Worm (Caenorhabditis elegans) whole organism, L2 larva: ENCODE measurements around the gene F57A10.4.

Experiments
- F13H6.1 ChIP-seq: sonication (generic microtip); optimal IDR thresholded peaks from 2 replicates; lab custom pipeline; 2016; ENCODE audit warnings: missing genetic modification characterization, missing compliant biosample characterization
- R02D3.7 ChIP-seq: fragments of 150-350 bp; optimal IDR thresholded peaks from 2 replicates; lab custom pipeline; 2014; ENCODE audit warnings: missing biosample characterization, missing genetic modification characterization
- Y55F3AM.14 ChIP-seq: fragments of 200-800 bp; sonication (Bioruptor generic); optimal IDR thresholded peaks from 2 replicates; lab custom pipeline; 2018; ENCODE audit warnings: mild to moderate bottlenecking, missing genetic modification characterization, missing compliant biosample characterization
- ZK546.5 ChIP-seq: sonication (generic microtip); optimal IDR thresholded peaks from 2 replicates; lab custom pipeline; 2017; ENCODE audit warnings: missing biosample characterization, missing genetic modification characterization
- aly-2 ChIP-seq: fragments of 150-350 bp; optimal IDR thresholded peaks from 2 replicates; lab custom pipeline; 2014; ENCODE audit warnings: missing biosample characterization, missing genetic modification characterization
- ama-1 ChIP-seq: fragments of 150-350 bp; optimal IDR thresholded peaks from 2 replicates; lab custom pipeline; 2018; ENCODE audit warnings: inconsistent platforms
- blmp-1 ChIP-seq: sonication (generic microtip); optimal IDR thresholded peaks from 2 replicates; lab custom pipeline; 2017; ENCODE audit warnings: missing genetic modification characterization, mild to moderate bottlenecking, missing compliant biosample characterization, antibody characterized with exemption, moderate library complexity; ENCODE audit not compliant: insufficient read depth
- dmd-4 ChIP-seq: sonication (generic microtip); optimal IDR thresholded peaks from 2 replicates; lab custom pipeline; 2017; ENCODE audit warnings: missing biosample characterization, missing genetic modification characterization
- egl-27 ChIP-seq: sonication (generic microtip); optimal IDR thresholded peaks from 3 replicates; lab custom pipeline; 2017; ENCODE audit warnings: missing biosample characterization, missing genetic modification reagents, missing genetic modification characterization
- elt-3 ChIP-seq: sonication (generic microtip); optimal IDR thresholded peaks from 2 replicates; lab custom pipeline; 2017; ENCODE audit warnings: missing biosample characterization, missing genetic modification characterization
- fos-1 ChIP-seq: fragments of 150-350 bp; optimal IDR thresholded peaks from 2 replicates; lab custom pipeline; 2014; ENCODE audit warnings: missing biosample characterization, missing genetic modification characterization
- lin-11 ChIP-seq: fragments of 150-350 bp; sonication (generic microtip); optimal IDR thresholded peaks from 2 replicates; lab custom pipeline; 2014; ENCODE audit warnings: missing biosample characterization, missing genetic modification characterization, inconsistent platforms, mixed read lengths
- lin-13 ChIP-seq: fragments of 150-350 bp; optimal IDR thresholded peaks from 2 replicates; lab custom pipeline; 2014; ENCODE audit warnings: missing biosample characterization, missing genetic modification reagents, missing genetic modification characterization
- lsy-2 ChIP-seq, 2 experiments: fragments of 150-350 bp in 1 of 2; sonication (generic microtip) in 1 of 2; optimal IDR thresholded peaks; 2 replicates each; lab custom pipeline; 2014 to 2017; ENCODE audit warnings: missing biosample characterization in 2 of 2, missing genetic modification characterization in 2 of 2
- mab-5 ChIP-seq: fragments of 150-350 bp; optimal IDR thresholded peaks from 2 replicates; lab custom pipeline; 2014; ENCODE audit warnings: missing biosample characterization, missing genetic modification characterization
- mbf-1 ChIP-seq: sonication (generic microtip); optimal IDR thresholded peaks from 2 replicates; lab custom pipeline; 2017; ENCODE audit warnings: missing biosample characterization, missing genetic modification characterization
- mdl-1 ChIP-seq, 2 experiments: fragments of 150-350 bp in 1 of 2; sonication (generic microtip) in 1 of 2; optimal IDR thresholded peaks; 2 replicates each; lab custom pipeline; 2017; ENCODE audit warnings: missing biosample characterization in 2 of 2, missing genetic modification characterization in 2 of 2
- nhr-10 ChIP-seq: sonication (generic microtip); optimal IDR thresholded peaks from 2 replicates; lab custom pipeline; 2017; ENCODE audit warnings: missing biosample characterization, missing genetic modification characterization
- nhr-11 ChIP-seq: fragments of 150-350 bp; optimal IDR thresholded peaks from 2 replicates; lab custom pipeline; 2014; ENCODE audit warnings: missing biosample characterization, missing genetic modification characterization
- nhr-129 ChIP-seq: fragments of 150-350 bp; optimal IDR thresholded peaks from 2 replicates; lab custom pipeline; 2014; ENCODE audit warnings: missing biosample characterization, missing genetic modification characterization
- nhr-21 ChIP-seq: fragments of 150-350 bp; optimal IDR thresholded peaks from 2 replicates; lab custom pipeline; 2014; ENCODE audit warnings: missing biosample characterization, missing genetic modification characterization
- nhr-23 ChIP-seq: fragments of 150-350 bp; optimal IDR thresholded peaks from 2 replicates; lab custom pipeline; 2014; ENCODE audit warnings: missing biosample characterization, missing genetic modification reagents, missing genetic modification characterization
- nhr-237 ChIP-seq: fragments of 150-350 bp; optimal IDR thresholded peaks from 2 replicates; lab custom pipeline; 2014; ENCODE audit warnings: missing biosample characterization, missing genetic modification characterization
- nhr-6 ChIP-seq: fragments of 150-350 bp; optimal IDR thresholded peaks from 2 replicates; lab custom pipeline; 2014; ENCODE audit warnings: missing biosample characterization, missing genetic modification characterization
- nhr-77 ChIP-seq: fragments of 150-350 bp; optimal IDR thresholded peaks from 2 replicates; lab custom pipeline; 2014; ENCODE audit warnings: missing biosample characterization, missing genetic modification characterization
- peb-1 ChIP-seq: fragments of 150-350 bp; optimal IDR thresholded peaks from 2 replicates; lab custom pipeline; 2014; ENCODE audit warnings: missing biosample characterization, missing genetic modification characterization
- sma-3 ChIP-seq: sonication (generic microtip); optimal IDR thresholded peaks from 2 replicates; lab custom pipeline; 2016; ENCODE audit warnings: missing genetic modification reagents, missing genetic modification characterization, missing compliant biosample characterization
- snpc-4 ChIP-seq: fragments of 150-350 bp; optimal IDR thresholded peaks from 2 replicates; lab custom pipeline; 2014; ENCODE audit warnings: missing biosample characterization, missing genetic modification characterization
- unc-62 ChIP-seq: fragments of 150-350 bp; optimal IDR thresholded peaks from 2 replicates; lab custom pipeline; 2014; ENCODE audit warnings: missing biosample characterization, missing genetic modification reagents, missing genetic modification characterization
- zag-1 ChIP-seq: fragments of 150-350 bp; optimal IDR thresholded peaks from 2 replicates; lab custom pipeline; 2014; ENCODE audit warnings: missing biosample characterization, missing genetic modification characterization
- ztf-1 ChIP-seq: fragments of 200-800 bp; sonication (Bioruptor generic); conservative IDR thresholded peaks from 2 replicates; pipeline ENCODE4 v1.3.6; 2022; ENCODE audit warnings: missing genetic modification characterization, missing compliant biosample characterization
- ztf-4 ChIP-seq: fragments of 150-350 bp; optimal IDR thresholded peaks from 2 replicates; lab custom pipeline; 2014; ENCODE audit warnings: missing biosample characterization, missing genetic modification characterization

Gene F57A10.4

ce11 chrV:15769072-15769471 lies at the start of gene F57A10.4:
Gene F57A10.4 (plus strand): TSS chrV:15769438.
- TF ChIP-seq lin-13 (GFP tag; lab: Kevin White, UChicago) = no peak
- no peak for TF ChIP-seq F13H6.1 (tag; lab: Kevin White, UChicago)
- no peak for TF ChIP-seq zag-1 (tag; lab: Kevin White, UChicago)
- TF ChIP-seq ztf-1 = no peak
- TF ChIP-seq nhr-129 (tag; lab: Kevin White, UChicago) = no peak
- no peak for TF ChIP-seq sma-3 (GFP tag; lab: Kevin White, UChicago)
- no peak for TF ChIP-seq Y55F3AM.14 (GFP tag; lab: Kevin White, UChicago)
- TF ChIP-seq nhr-10 = no peak
- TF ChIP-seq blmp-1 = no peak
- no peak for TF ChIP-seq peb-1 (tag; lab: Kevin White, UChicago)
- TF ChIP-seq nhr-6 (tag; lab: Kevin White, UChicago) = no peak
- TF ChIP-seq nhr-77 (tag; lab: Kevin White, UChicago) = no peak
- no peak for TF ChIP-seq mab-5 (tag; lab: Kevin White, UChicago)
- TF ChIP-seq unc-62 (GFP tag; lab: Kevin White, UChicago) = no peak
- no peak for TF ChIP-seq nhr-11 (tag; lab: Kevin White, UChicago)
- TF ChIP-seq dmd-4 (tag; lab: Kevin White, UChicago) = no peak

DNA sequence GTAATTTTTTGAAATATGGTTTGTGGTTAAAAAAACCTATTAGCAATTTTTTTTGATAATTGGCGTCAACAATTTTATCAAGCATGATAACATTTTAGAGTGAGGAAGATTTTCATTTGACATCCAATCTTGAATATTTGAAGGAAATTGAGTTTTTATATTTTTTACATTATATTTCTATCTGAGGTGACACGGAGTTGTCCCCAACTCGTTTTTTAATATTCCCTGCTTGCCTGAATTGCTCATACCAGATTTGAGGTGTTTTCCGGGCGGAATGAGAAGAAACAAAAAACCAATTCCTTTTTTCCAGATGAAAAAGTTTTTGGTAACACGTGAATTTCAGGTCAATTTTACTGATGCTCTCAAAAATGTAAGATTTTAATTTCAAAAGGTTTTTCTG lies 49.7 kb upstream of the F57A10.4 start, which contains the start of gene Y6E2A.7:
Gene Y6E2A.7 (plus strand): TSS at position 301 of the 400 bp plus-strand sequence.
- TF ChIP-seq dmd-4 (tag; lab: Kevin White, UChicago) (no peak), lin-11 (no peak), ZK546.5 (tag; lab: Kevin White, UChicago) (no peak), ztf-1 (no peak)

DNA sequence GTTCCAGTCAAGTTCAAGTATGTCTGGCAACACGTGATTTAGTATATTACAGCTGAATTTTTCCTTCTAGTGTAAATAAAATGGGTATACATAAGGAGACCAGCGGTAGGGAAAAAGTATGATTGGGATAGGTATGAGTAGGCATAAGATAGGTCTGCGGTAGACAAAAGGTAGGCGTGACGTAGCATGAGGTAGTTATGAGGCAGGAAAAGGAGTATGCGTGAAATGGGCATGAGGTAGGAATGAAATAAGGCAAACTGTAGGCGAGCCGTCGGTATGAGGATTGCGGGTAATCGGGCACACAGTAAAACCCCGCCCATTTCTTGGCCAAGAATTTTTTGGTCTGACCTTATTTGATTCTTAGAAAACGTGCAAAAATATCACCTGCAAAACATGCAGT lies 47.8 kb upstream of the F57A10.4 start:
- TF ChIP-seq aly-2 (tag; lab: Kevin White, UChicago) = no peak
- no peak for TF ChIP-seq nhr-21 (tag; lab: Kevin White, UChicago)
- no peak for TF ChIP-seq fos-1 (tag; lab: Kevin White, UChicago)
- TF ChIP-seq elt-3 (tag; lab: Kevin White, UChicago) = no peak
- no peak for TF ChIP-seq peb-1 (tag; lab: Kevin White, UChicago)
- no peak for TF ChIP-seq lin-13 (GFP tag; lab: Kevin White, UChicago)

- TF ChIP-seq unc-62 (GFP tag; lab: Kevin White, UChicago) = no peak
- no peak for TF ChIP-seq mbf-1 (tag; lab: Kevin White, UChicago)
- TF ChIP-seq egl-27 (tag; lab: Kevin White, UChicago) = no peak
- TF ChIP-seq lin-11 = no peak
- TF ChIP-seq aly-2 (tag; lab: Kevin White, UChicago) = no peak
- no peak for TF ChIP-seq snpc-4 (tag; lab: Kevin White, UChicago)
- no peak for TF ChIP-seq nhr-23 (tag; lab: Kevin White, UChicago)
- TF ChIP-seq mdl-1 (tag; optimal IDR thresholded peaks at IDR 0.05; lab: Kevin White, UChicago) = no peak
- no peak for TF ChIP-seq ztf-1
- TF ChIP-seq ama-1 (lab: Kevin White, UChicago) = no peak
- no peak for TF ChIP-seq R02D3.7 (tag; lab: Kevin White, UChicago)
- no peak for TF ChIP-seq nhr-129 (tag; lab: Kevin White, UChicago)
- no peak for TF ChIP-seq nhr-21 (tag; lab: Kevin White, UChicago)
- no peak for TF ChIP-seq ztf-4
- no peak for TF ChIP-seq mab-5 (tag; lab: Kevin White, UChicago)
- no peak for TF ChIP-seq peb-1 (tag; lab: Kevin White, UChicago)
- no peak for TF ChIP-seq lsy-2 (tag; optimal IDR thresholded peaks at IDR 0.05; lab: Kevin White, UChicago)
- TF ChIP-seq, all 48 proteins: peak for 0
Observed at ce11 chrV:15721888-15722287, 47.4 kb upstream of the F57A10.4 start, which contains the start of gene srh-140. Gene srh-140 (plus strand): TSS chrV:15722188.

DNA sequence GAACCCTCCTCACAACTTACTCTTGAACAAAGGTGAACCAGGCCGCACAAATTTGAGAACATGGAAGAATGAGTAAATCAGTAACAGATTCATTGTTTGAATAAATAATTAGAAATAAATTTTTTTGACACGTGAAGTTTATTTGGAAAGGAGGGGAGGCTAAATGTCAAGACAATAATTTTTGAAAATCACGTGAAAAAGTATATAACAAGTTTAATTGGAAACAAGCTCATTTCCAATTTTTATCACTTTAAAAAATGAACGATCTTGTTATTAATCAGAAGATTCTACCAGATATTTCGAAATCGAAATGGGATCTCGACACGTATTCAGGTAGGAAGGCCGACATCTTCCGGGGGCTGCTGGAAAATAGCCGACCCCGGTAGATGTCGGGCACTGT lies 42.6 kb upstream of the F57A10.4 start, which contains the start of the genes irld-57 and sfxn-1.3:
Gene irld-57 (minus strand): TSS at position 101 of the 400 bp plus-strand sequence.
Gene sfxn-1.3 (plus strand): TSS at position 232 of the 400 bp plus-strand sequence.
- TF ChIP-seq nhr-11 (tag; lab: Kevin White, UChicago) (no peak), sma-3 (GFP tag; lab: Kevin White, UChicago) (no peak), nhr-21 (tag; lab: Kevin White, UChicago) (no peak), nhr-237 (tag; lab: Kevin White, UChicago) (no peak), zag-1 (tag; lab: Kevin White, UChicago) (no peak)
